Worm (Caenorhabditis elegans) whole organism, L4/young adult: ENCODE measurements around the gene K11D9.3.

Experiments used
- W03F9.2 ChIP-seq: fragments of 150-350 bp; optimal IDR thresholded peaks from 2 replicates; lab custom pipeline; 2014; ENCODE audit warnings: missing biosample characterization, missing genetic modification characterization
- dao-5 ChIP-seq: sonication (generic microtip); optimal IDR thresholded peaks from 2 replicates; lab custom pipeline; 2016; ENCODE audit warnings: missing genotype, missing genetic modification characterization, moderate library complexity, missing compliant biosample characterization
- him-1 ChIP-seq: sonication (generic microtip); optimal IDR thresholded peaks from 2 replicates; lab custom pipeline; 2016; ENCODE audit warnings: missing genotype, missing genetic modification reagents, missing genetic modification characterization, missing compliant biosample characterization

DNA sequence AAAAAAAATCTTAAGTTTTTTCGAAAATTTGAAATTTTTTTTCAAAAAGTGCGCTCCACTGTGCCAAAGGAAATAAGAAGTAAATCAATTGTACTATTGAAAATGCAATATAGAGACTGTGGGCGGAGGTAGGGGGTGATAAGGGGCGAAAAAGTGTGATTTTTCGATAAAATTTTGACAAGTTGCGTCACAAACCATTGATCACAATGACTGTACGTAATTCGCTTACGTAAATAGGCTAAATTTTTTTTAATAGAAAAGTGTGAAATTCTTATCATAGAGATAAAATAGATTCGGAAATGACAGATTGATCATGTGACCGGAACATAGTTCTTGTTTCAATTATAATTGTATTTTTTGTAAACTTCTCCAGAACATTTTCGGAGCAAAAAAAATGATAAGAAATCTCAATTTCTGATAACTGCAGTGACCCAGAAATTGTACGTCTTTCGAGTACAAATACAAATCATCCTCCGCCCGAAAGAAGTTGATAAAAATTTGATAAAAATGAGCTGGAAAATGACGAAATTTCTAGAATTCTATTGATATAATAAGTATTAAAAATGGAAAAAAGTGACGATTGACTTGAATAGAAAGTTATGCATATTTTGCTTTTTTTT lies 20.6 kb upstream of the K11D9.3 start:
- TF ChIP-seq him-1 (tag; lab: Kevin White, UChicago) (no peak), dao-5 (tag; lab: Kevin White, UChicago) (no peak), W03F9.2 (tag; lab: Kevin White, UChicago) (no peak)
